Worm (Caenorhabditis elegans) whole organism, L3 larva: Measurements from ENCODE around the gene F54H12.7.

Experiments used
- ceh-82 ChIP-seq: fragments of 150-350 bp; optimal IDR thresholded peaks from 2 replicates; lab custom pipeline; 2014; ENCODE audit warnings: missing biosample characterization, missing genetic modification characterization
- ceh-9 ChIP-seq: sonication (generic microtip); optimal IDR thresholded peaks from 2 replicates; lab custom pipeline; 2018; ENCODE audit warnings: missing biosample characterization, missing genetic modification characterization
- egl-27 ChIP-seq: sonication (generic microtip); optimal IDR thresholded peaks from 4 replicates; lab custom pipeline; 2017; ENCODE audit warnings: missing biosample characterization, missing genetic modification reagents, missing genetic modification characterization
- egl-5 ChIP-seq: fragments of 150-350 bp; optimal IDR thresholded peaks from 2 replicates; lab custom pipeline; 2017; ENCODE audit warnings: missing biosample characterization, missing genetic modification reagents, missing genetic modification characterization, inconsistent platforms
- fkh-2 ChIP-seq: fragments of 150-350 bp; optimal IDR thresholded peaks from 2 replicates; lab custom pipeline; 2014; ENCODE audit warnings: missing biosample characterization, missing genetic modification reagents, missing genetic modification characterization
- lsy-12 ChIP-seq: sonication (generic microtip); optimal IDR thresholded peaks from 2 replicates; lab custom pipeline; 2016; ENCODE audit warnings: mild to moderate bottlenecking, missing genetic modification characterization, missing compliant biosample characterization
- mdl-1 ChIP-seq: fragments of 150-350 bp; optimal IDR thresholded peaks from 2 replicates; lab custom pipeline; 2014; ENCODE audit warnings: missing biosample characterization, missing genetic modification characterization
- pha-4 ChIP-seq: fragments of 150-350 bp; optimal IDR thresholded peaks from 2 replicates; lab custom pipeline; 2014; ENCODE audit warnings: missing biosample characterization, missing genetic modification reagents, missing genetic modification characterization
- skn-1 ChIP-seq: fragments of 150-350 bp; optimal IDR thresholded peaks from 2 replicates; lab custom pipeline; 2014; ENCODE audit warnings: missing biosample characterization, missing genetic modification characterization
- ztf-11 ChIP-seq: fragments of 150-350 bp; optimal IDR thresholded peaks from 2 replicates; lab custom pipeline; 2014; ENCODE audit warnings: missing biosample characterization, missing genetic modification characterization

The F54H12.7 gene

ce11 chrIII:8017053-8017452 is 47.9 kb downstream of the F54H12.7 start:
- TF ChIP-seq egl-5 (no peak), ceh-82 (no peak), fkh-2 (tag; lab: Kevin White, UChicago) (no peak), skn-1 (no peak), pha-4 (no peak), ceh-9 (tag; lab: Kevin White, UChicago) (no peak), egl-27 (tag; lab: Kevin White, UChicago) (no peak), ztf-11 (no peak), lsy-12 (tag; lab: Kevin White, UChicago) (no peak), mdl-1 (tag; lab: Kevin White, UChicago) (no peak)
